Fruit fly (Drosophila melanogaster) whole organism: Measurements from ENCODE around the gene CG5984.

Source experiments
- CG8478 ChIP-seq: fragments of >200 bp; optimal IDR thresholded peaks from 2 replicates; lab custom pipeline; 2018; ENCODE audit warnings: inconsistent platforms
- Dll ChIP-seq: fragments of >200 bp; optimal IDR thresholded peaks from 2 replicates; lab custom pipeline; 2017
- EcR ChIP-seq, 2 experiments: fragments of >200 bp; optimal IDR thresholded peaks; 2 replicates each; lab custom pipeline; 2017; ENCODE audit warnings: missing biosample characterization in 2 of 2, missing genetic modification characterization in 2 of 2, missing genetic modification reagents in 2 of 2
- pan ChIP-seq: fragments of >200 bp; optimal IDR thresholded peaks from 2 replicates; lab custom pipeline; 2017
- psq ChIP-seq: fragments of >200 bp; optimal IDR thresholded peaks from 2 replicates; lab custom pipeline; 2017
- usp ChIP-seq: fragments of >200 bp; optimal IDR thresholded peaks from 2 replicates; lab custom pipeline; 2017; ENCODE audit warnings: missing biosample characterization, missing genetic modification characterization, mixed read lengths

CG5984 gene

dm6 chr3R:27274533-27275447 lies 27.0 kb upstream of the CG5984 start, which contains the start of gene CG5938:
CG5938 (plus strand) TSS chr3R:27274794.
- no peak for TF ChIP-seq usp (GFP tag; lab: Kevin White, UChicago)
- TF ChIP-seq Dll (lab: Kevin White, UChicago), result no peak
- TF ChIP-seq psq (lab: Kevin White, UChicago), result no peak
- no peak for TF ChIP-seq pan (lab: Kevin White, UChicago)
- TF ChIP-seq EcR (GFP tag; optimal IDR thresholded peaks at IDR 0.05; lab: Kevin White, UChicago), result no peak

- TF ChIP-seq EcR (GFP tag; optimal IDR thresholded peaks at IDR 0.05; lab: Kevin White, UChicago) (no peak), usp (GFP tag; lab: Kevin White, UChicago) (no peak), CG8478 (lab: Kevin White, UChicago) (no peak), Dll (lab: Kevin White, UChicago) (no peak), pan (lab: Kevin White, UChicago) (no peak), psq (lab: Kevin White, UChicago) (no peak)
Observed at dm6 chr3R:27273118-27274062, 25.6 kb upstream of the CG5984 start, which contains the start of gene CG5934. CG5934 (plus strand) TSS chr3R:27273705.

dm6 chr3R:27272233-27272632 lies 24.4 kb upstream of the CG5984 start:
- TF ChIP-seq EcR (GFP tag; optimal IDR thresholded peaks at IDR 0.05; lab: Kevin White, UChicago) (no peak), pan (lab: Kevin White, UChicago) (no peak), usp (GFP tag; lab: Kevin White, UChicago) (no peak), CG8478 (lab: Kevin White, UChicago) (no peak), Dll (lab: Kevin White, UChicago) (no peak), psq (lab: Kevin White, UChicago) (no peak)

dm6 chr3R:27270379-27271266 lies 22.8 kb upstream of the CG5984 start:
- TF ChIP-seq usp (GFP tag; lab: Kevin White, UChicago), result no peak
- no peak for TF ChIP-seq EcR (GFP tag; optimal IDR thresholded peaks at IDR 0.05; lab: Kevin White, UChicago)
- no peak for TF ChIP-seq pan (lab: Kevin White, UChicago)
- TF ChIP-seq Dll (lab: Kevin White, UChicago), result no peak
- TF ChIP-seq CG8478 (lab: Kevin White, UChicago), result no peak
- TF ChIP-seq psq (lab: Kevin White, UChicago), result no peak

- TF ChIP-seq Dll (lab: Kevin White, UChicago) (no peak), usp (GFP tag; lab: Kevin White, UChicago) (no peak), psq (lab: Kevin White, UChicago) (no peak), pan (lab: Kevin White, UChicago) (no peak), EcR (GFP tag; optimal IDR thresholded peaks at IDR 0.05; lab: Kevin White, UChicago) (no peak), CG8478 (lab: Kevin White, UChicago) (no peak)
Observed at dm6 chr3R:27265330-27265729, 17.5 kb upstream of the CG5984 start, which contains the start of the genes CG14262 and CG14260. CG14262 (minus strand) TSS chr3R:27265430. CG14260 (plus strand) TSS chr3R:27265457.

dm6 chr3R:27263434-27264215 lies 15.8 kb upstream of the CG5984 start, which contains the start of gene woc:
woc (minus strand) TSS chr3R:27264055.
- TF ChIP-seq usp (GFP tag; lab: Kevin White, UChicago) (no peak), EcR (GFP tag; optimal IDR thresholded peaks at IDR 0.05; lab: Kevin White, UChicago) (no peak), Dll (lab: Kevin White, UChicago) (peak; percentile 6), pan (lab: Kevin White, UChicago) (no peak)

- TF ChIP-seq psq (lab: Kevin White, UChicago), result no peak
- no peak for TF ChIP-seq CG8478 (lab: Kevin White, UChicago)
- no peak for TF ChIP-seq EcR (GFP tag; optimal IDR thresholded peaks at IDR 0.05; lab: Kevin White, UChicago)
- no peak for TF ChIP-seq pan (lab: Kevin White, UChicago)
- no peak for TF ChIP-seq usp (GFP tag; lab: Kevin White, UChicago)
- TF ChIP-seq Dll (lab: Kevin White, UChicago), result no peak
Observed at dm6 chr3R:27253921-27254376, 6.2 kb upstream of the CG5984 start.

- TF ChIP-seq pan (lab: Kevin White, UChicago) (no peak), usp (GFP tag; lab: Kevin White, UChicago) (no peak), EcR (GFP tag; optimal IDR thresholded peaks at IDR 0.05; lab: Kevin White, UChicago) (no peak), CG8478 (lab: Kevin White, UChicago) (no peak), Dll (lab: Kevin White, UChicago) (no peak)
Observed at dm6 chr3R:27253136-27253920, 5.5 kb upstream of the CG5984 start, which contains the start of gene pll. pll (minus strand) TSS chr3R:27253182.
